Worm (Caenorhabditis elegans) whole organism, late embryonic: ENCODE results near the gene msp-32.

Experiments used
- Y22D7AL.16 ChIP-seq: sonication (generic microtip); optimal IDR thresholded peaks from 2 replicates; lab custom pipeline; 2016; ENCODE audit warnings: missing genetic modification characterization, missing compliant biosample characterization
- elt-2 ChIP-seq: sonication (generic microtip); optimal IDR thresholded peaks from 2 replicates; lab custom pipeline; 2016; ENCODE audit warnings: missing genetic modification reagents, missing genetic modification characterization, missing compliant biosample characterization
- fax-1 ChIP-seq: sonication (generic microtip); optimal IDR thresholded peaks from 2 replicates; lab custom pipeline; 2016; ENCODE audit warnings: missing genotype, missing genetic modification characterization, missing compliant biosample characterization
- fkh-6 ChIP-seq: sonication (generic microtip); optimal IDR thresholded peaks from 2 replicates; lab custom pipeline; 2016; ENCODE audit warnings: missing genetic modification characterization, missing compliant biosample characterization
- madf-2 ChIP-seq: sonication (generic microtip); optimal IDR thresholded peaks from 2 replicates; lab custom pipeline; 2017; ENCODE audit warnings: missing genetic modification characterization, missing compliant biosample characterization
- sox-4 ChIP-seq: sonication (generic microtip); optimal IDR thresholded peaks from 2 replicates; lab custom pipeline; 2017; ENCODE audit warnings: mild to moderate bottlenecking, missing genetic modification characterization, inconsistent platforms, missing compliant biosample characterization

DNA sequence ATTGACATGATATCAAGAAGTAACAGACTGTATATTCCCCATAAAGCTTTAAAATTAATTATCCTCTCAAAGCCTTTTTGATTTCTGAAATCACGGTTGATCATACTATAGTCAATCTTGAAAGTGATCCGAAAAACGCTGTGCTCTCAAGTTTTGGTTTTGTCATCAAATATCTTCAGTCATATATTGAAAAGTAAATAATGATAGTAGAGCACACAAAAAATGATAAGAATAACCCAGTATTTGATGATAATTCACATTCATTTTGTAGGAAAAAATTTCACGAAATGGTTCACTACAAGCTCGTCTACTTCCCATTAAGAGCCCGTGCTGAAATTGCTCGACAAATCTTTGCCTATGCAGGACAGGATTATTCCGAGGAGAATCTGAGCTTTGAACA, 19.0 kb upstream of the msp-32 start, which contains the start of gene gst-6:
- TF ChIP-seq Y22D7AL.16 (tag; lab: Kevin White, UChicago), result no peak
- TF ChIP-seq sox-4 (tag; lab: Kevin White, UChicago), result no peak
- no peak for TF ChIP-seq madf-2 (tag; lab: Kevin White, UChicago)
- no peak for TF ChIP-seq fkh-6 (tag; lab: Kevin White, UChicago)
- peak; percentile 30 for TF ChIP-seq elt-2
- TF ChIP-seq fax-1, result no peak
